Fruit fly (Drosophila melanogaster) whole organism, prepupa: ENCODE data around the gene CG7860.
A peak's percentile ranks its signal among the peaks of the same experiment; 100 is the strongest.

Source experiments
- Blimp-1 ChIP-seq: fragments of 200-800 bp; sonication (Bioruptor generic); optimal IDR thresholded peaks from 3 replicates; lab custom pipeline; 2017; ENCODE audit warnings: missing biosample characterization, missing genetic modification characterization, mild to moderate bottlenecking, moderate library complexity, missing genetic modification reagents
- CG10631 ChIP-seq: fragments of 200-800 bp; sonication (Bioruptor generic); optimal IDR thresholded peaks from 2 replicates; lab custom pipeline; 2016; ENCODE audit warnings: missing biosample characterization, missing genetic modification characterization
- CG10669 ChIP-seq: fragments of 200-800 bp; sonication (Bioruptor generic); optimal IDR thresholded peaks from 3 replicates; lab custom pipeline; 2018; ENCODE audit warnings: missing biosample characterization, mild to moderate bottlenecking, missing genetic modification characterization, moderate library complexity
- CG11294 ChIP-seq: fragments of 200-800 bp; sonication (Bioruptor generic); IDR thresholded peaks from 2 replicates; pipeline ENCODE4 v1.3.6; 2022; ENCODE audit warnings: missing biosample characterization, missing genetic modification characterization
- CG11762 ChIP-seq: fragments of 200-800 bp; sonication (Bioruptor generic); optimal IDR thresholded peaks from 3 replicates; lab custom pipeline; 2016; ENCODE audit warnings: missing biosample characterization, missing genetic modification characterization; ENCODE audit not compliant: insufficient read depth
- CG11902 ChIP-seq: fragments of 200-800 bp; sonication (Bioruptor generic); optimal IDR thresholded peaks from 3 replicates; lab custom pipeline; 2016; ENCODE audit warnings: missing biosample characterization, missing genetic modification characterization
- CG15336 ChIP-seq: fragments of 200-800 bp; sonication (Bioruptor generic); IDR thresholded peaks from 2 replicates; pipeline ENCODE4 v1.3.6; 2022; ENCODE audit warnings: missing biosample characterization, missing genetic modification characterization
- CG16779 ChIP-seq: fragments of 200-800 bp; sonication (Bioruptor generic); optimal IDR thresholded peaks from 3 replicates; lab custom pipeline; 2017; ENCODE audit warnings: missing biosample characterization, mild to moderate bottlenecking, missing genetic modification characterization
- CG3032 ChIP-seq: fragments of 200-800 bp; optimal IDR thresholded peaks from 2 replicates; lab custom pipeline; 2019; ENCODE audit warnings: missing biosample characterization, mild to moderate bottlenecking, missing genetic modification characterization, moderate library complexity
- CG31627 ChIP-seq: fragments of 200-800 bp; sonication (Bioruptor generic); optimal IDR thresholded peaks from 3 replicates; lab custom pipeline; 2016; ENCODE audit warnings: missing biosample characterization, missing genetic modification characterization
- CG32006 ChIP-seq: fragments of 200-800 bp; sonication (Bioruptor generic); optimal IDR thresholded peaks from 3 replicates; lab custom pipeline; 2017; ENCODE audit warnings: missing biosample characterization, mild to moderate bottlenecking, missing genetic modification characterization
- CG34406 ChIP-seq: fragments of 200-800 bp; sonication (Bioruptor generic); optimal IDR thresholded peaks from 3 replicates; lab custom pipeline; 2016; ENCODE audit warnings: missing biosample characterization, missing genetic modification characterization
- CG3919 ChIP-seq: fragments of 200-800 bp; sonication (Bioruptor generic); optimal IDR thresholded peaks from 3 replicates; lab custom pipeline; 2016; ENCODE audit warnings: missing biosample characterization, missing genetic modification characterization
- CG4318 ChIP-seq: fragments of 200-800 bp; sonication (Bioruptor generic); optimal IDR thresholded peaks from 3 replicates; lab custom pipeline; 2017; ENCODE audit warnings: missing biosample characterization, mild to moderate bottlenecking, missing genetic modification characterization
- CG6163 ChIP-seq: fragments of 200-800 bp; sonication (Bioruptor generic); IDR thresholded peaks from 3 replicates; pipeline ENCODE4 v1.3.6; 2022; ENCODE audit warnings: missing biosample characterization, missing genetic modification characterization
- CG6276 ChIP-seq: fragments of 200-800 bp; sonication (Bioruptor generic); optimal IDR thresholded peaks from 2 replicates; lab custom pipeline; 2017; ENCODE audit warnings: missing biosample characterization, mild to moderate bottlenecking, missing genetic modification characterization
- CG6792 ChIP-seq: fragments of 200-800 bp; sonication (Bioruptor generic); optimal IDR thresholded peaks from 3 replicates; lab custom pipeline; 2016; ENCODE audit warnings: missing biosample characterization, missing genetic modification characterization
- CG6808 ChIP-seq: fragments of 200-800 bp; sonication (Bioruptor generic); optimal IDR thresholded peaks from 3 replicates; lab custom pipeline; 2017; ENCODE audit warnings: missing biosample characterization, missing genetic modification characterization, mild to moderate bottlenecking, moderate library complexity, missing genetic modification reagents
- CG6854 ChIP-seq: fragments of 200-800 bp; sonication (Bioruptor generic); optimal IDR thresholded peaks from 2 replicates; lab custom pipeline; 2017; ENCODE audit warnings: missing biosample characterization, mild to moderate bottlenecking, missing genetic modification characterization
- CG7368 ChIP-seq: fragments of 200-800 bp; sonication (Bioruptor generic); optimal IDR thresholded peaks from 3 replicates; lab custom pipeline; 2016; ENCODE audit warnings: missing biosample characterization, missing genetic modification characterization
- CG8119 ChIP-seq: fragments of 200-800 bp; sonication (Bioruptor generic); IDR thresholded peaks from 3 replicates; pipeline ENCODE4 v1.3.6; 2022; ENCODE audit warnings: missing biosample characterization, missing genetic modification characterization
- CG8319 ChIP-seq: fragments of 200-800 bp; sonication (Bioruptor generic); optimal IDR thresholded peaks from 3 replicates; lab custom pipeline; 2016; ENCODE audit warnings: missing biosample characterization, missing genetic modification characterization
- CG8632 ChIP-seq: fragments of 200-800 bp; sonication (Bioruptor generic); optimal IDR thresholded peaks from 3 replicates; lab custom pipeline; 2016; ENCODE audit warnings: missing biosample characterization, missing genetic modification characterization
- Eip75B ChIP-seq: fragments of 200-800 bp; sonication (Bioruptor generic); optimal IDR thresholded peaks from 3 replicates; lab custom pipeline; 2016; ENCODE audit warnings: missing biosample characterization, missing genetic modification characterization
- Eip93F ChIP-seq: fragments of 200-800 bp; sonication (Bioruptor generic); optimal IDR thresholded peaks from 2 replicates; lab custom pipeline; 2016; ENCODE audit warnings: missing biosample characterization, mild to moderate bottlenecking, missing genetic modification characterization
- Gug ChIP-seq: fragments of 200-800 bp; sonication (Bioruptor generic); IDR thresholded peaks from 2 replicates; pipeline ENCODE4 v1.3.6; 2022; ENCODE audit warnings: missing biosample characterization, missing genetic modification characterization
- Hr38 ChIP-seq: sonication (Bioruptor generic); optimal IDR thresholded peaks from 2 replicates; lab custom pipeline; 2016; ENCODE audit warnings: missing biosample characterization, missing genetic modification characterization
- Met ChIP-seq: fragments of 200-800 bp; sonication (Bioruptor generic); optimal IDR thresholded peaks from 3 replicates; lab custom pipeline; 2016; ENCODE audit warnings: missing biosample characterization, missing genetic modification characterization
- Smox ChIP-seq: fragments of 200-800 bp; sonication (Bioruptor generic); optimal IDR thresholded peaks from 3 replicates; lab custom pipeline; 2016; ENCODE audit warnings: missing biosample characterization, missing genetic modification characterization
- Sox14 ChIP-seq: fragments of 200-800 bp; sonication (Bioruptor generic); optimal IDR thresholded peaks from 3 replicates; lab custom pipeline; 2016; ENCODE audit warnings: missing biosample characterization, missing genetic modification characterization
- Sox15 ChIP-seq: fragments of 200-800 bp; sonication (Bioruptor generic); optimal IDR thresholded peaks from 3 replicates; lab custom pipeline; 2016; ENCODE audit warnings: missing biosample characterization, missing genetic modification characterization
- achi ChIP-seq: fragments of 200-800 bp; sonication (Bioruptor generic); optimal IDR thresholded peaks from 3 replicates; lab custom pipeline; 2016; ENCODE audit warnings: missing biosample characterization, missing genetic modification characterization
- acj6 ChIP-seq: fragments of 200-800 bp; sonication (Bioruptor generic); optimal IDR thresholded peaks from 3 replicates; lab custom pipeline; 2016; ENCODE audit warnings: missing biosample characterization, missing genetic modification characterization
- cyc ChIP-seq: fragments of 200-800 bp; sonication (Bioruptor generic); optimal IDR thresholded peaks from 3 replicates; lab custom pipeline; 2016; ENCODE audit warnings: missing biosample characterization, missing genetic modification characterization
- dac ChIP-seq: fragments of 200-800 bp; sonication (Bioruptor generic); optimal IDR thresholded peaks from 2 replicates; lab custom pipeline; 2017; ENCODE audit warnings: missing biosample characterization, mild to moderate bottlenecking, missing genetic modification characterization
- dsx ChIP-seq: fragments of 200-800 bp; optimal IDR thresholded peaks from 3 replicates; lab custom pipeline; 2019; ENCODE audit warnings: missing biosample characterization, mild to moderate bottlenecking, missing genetic modification characterization, moderate library complexity; ENCODE audit not compliant: poor library complexity, severe bottlenecking
- eg ChIP-seq: fragments of 200-800 bp; sonication (Bioruptor generic); IDR thresholded peaks from 3 replicates; pipeline ENCODE4 v1.3.6; 2022; ENCODE audit warnings: missing biosample characterization, missing genetic modification characterization
- esn ChIP-seq: fragments of 200-800 bp; sonication (Bioruptor generic); optimal IDR thresholded peaks from 2 replicates; lab custom pipeline; 2016; ENCODE audit warnings: missing biosample characterization, mild to moderate bottlenecking, missing genetic modification characterization, moderate library complexity
- fd59A ChIP-seq: fragments of 200-800 bp; sonication (Bioruptor generic); optimal IDR thresholded peaks from 2 replicates; lab custom pipeline; 2017; ENCODE audit warnings: missing biosample characterization, mild to moderate bottlenecking, missing genetic modification characterization, missing genetic modification reagents
- fkh ChIP-seq: fragments of 200-800 bp; sonication (Bioruptor generic); optimal IDR thresholded peaks from 3 replicates; lab custom pipeline; 2017; ENCODE audit warnings: missing biosample characterization, mild to moderate bottlenecking, missing genetic modification characterization, moderate library complexity
- net ChIP-seq: fragments of 200-800 bp; sonication (Bioruptor generic); optimal IDR thresholded peaks from 3 replicates; lab custom pipeline; 2016; ENCODE audit warnings: missing biosample characterization, missing genetic modification characterization
- pdm3 ChIP-seq: fragments of 200-800 bp; sonication (Bioruptor generic); optimal IDR thresholded peaks from 3 replicates; lab custom pipeline; 2016; ENCODE audit warnings: missing biosample characterization, missing genetic modification characterization
- salr ChIP-seq, 2 experiments: fragments of 200-800 bp; sonication (Bioruptor generic); optimal IDR thresholded peaks; 3 replicates each; lab custom pipeline; 2016 to 2018; ENCODE audit warnings: missing biosample characterization in 2 of 2, missing genetic modification characterization in 2 of 2, mild to moderate bottlenecking in 1 of 2
- ss ChIP-seq, 2 experiments: fragments of 200-800 bp; sonication (Bioruptor generic); optimal IDR thresholded peaks; 2 replicates in 1 of 2; 3 replicates in 1 of 2; lab custom pipeline; 2017 to 2018; ENCODE audit warnings: mild to moderate bottlenecking in 2 of 2, missing biosample characterization in 2 of 2, missing genetic modification characterization in 2 of 2, moderate library complexity in 1 of 2
- svp ChIP-seq: fragments of 200-800 bp; sonication (Bioruptor generic); peaks from one replicate; lab custom pipeline; 2016; ENCODE audit warnings: missing biosample characterization, missing genetic modification characterization
- topi ChIP-seq: fragments of 200-800 bp; sonication (Bioruptor generic); optimal IDR thresholded peaks from 3 replicates; lab custom pipeline; 2016; ENCODE audit warnings: missing biosample characterization, missing genetic modification characterization

The CG7860 gene

DNA sequence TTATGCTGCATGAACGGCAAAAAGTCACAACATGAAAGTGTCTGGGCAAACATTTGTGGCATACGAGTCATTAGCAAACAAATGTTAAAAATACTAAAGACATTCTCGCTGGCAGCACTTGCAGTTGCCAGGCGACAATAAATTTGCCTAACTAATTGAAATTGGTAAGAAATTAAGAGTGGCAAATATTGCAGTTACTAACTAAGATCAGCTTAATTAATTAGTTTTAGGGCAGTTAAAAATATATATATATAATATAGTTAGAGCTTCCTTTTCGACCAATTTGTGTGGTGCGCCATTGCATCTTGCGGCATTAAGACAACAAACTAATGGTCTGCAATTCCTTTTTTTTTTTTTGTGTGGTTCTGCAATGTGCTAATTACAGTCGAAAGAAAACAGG, 49.1 kb downstream of the CG7860 start (continued):
- peak; percentile 47 for TF ChIP-seq pdm3
- TF ChIP-seq CG11902 = no peak
- TF ChIP-seq CG10669 (GFP tag; lab: Kevin White, UChicago) = peak; percentile 6
- TF ChIP-seq CG15336 = peak; percentile 80
- no peak for TF ChIP-seq salr (GFP tag; optimal IDR thresholded peaks at IDR 0.05; lab: Kevin White, UChicago)
- TF ChIP-seq CG8632 (GFP tag; lab: Kevin White, UChicago) = peak; percentile 26
- TF ChIP-seq CG6163 (GFP tag; lab: Robert Waterston, UW) = peak; percentile 87
- TF ChIP-seq CG3032 (tag; lab: Kevin White, UChicago) = no peak
- peak; percentile 52 for TF ChIP-seq Met
- no peak for TF ChIP-seq ss (GFP tag; optimal IDR thresholded peaks at IDR 0.05; lab: Kevin White, UChicago)
- no peak for TF ChIP-seq Blimp-1
- peak; percentile 47 for TF ChIP-seq CG3919
- no peak for TF ChIP-seq Eip93F
- TF ChIP-seq Smox = peak; percentile 35
- TF ChIP-seq CG16779 = no peak
- peak; percentile 42 for TF ChIP-seq acj6 (GFP tag; lab: Kevin White, UChicago)
- peak; percentile 45 for TF ChIP-seq net (GFP tag; lab: Kevin White, UChicago)
- TF ChIP-seq fd59A (GFP tag; lab: Kevin White, UChicago) = peak; percentile 18
- no peak for TF ChIP-seq dsx (GFP tag; lab: Kevin White, UChicago)
- no peak for TF ChIP-seq CG6792 (GFP tag; lab: Kevin White, UChicago)
- peak; percentile 20 for TF ChIP-seq topi (GFP tag; lab: Kevin White, UChicago)
- TF ChIP-seq CG8119 (GFP tag; lab: Robert Waterston, UW) = peak; percentile 82
- TF ChIP-seq CG8319 (GFP tag; lab: Kevin White, UChicago) = no peak
- peak; percentile 88 for TF ChIP-seq eg (GFP tag; lab: Robert Waterston, UW)
- no peak for TF ChIP-seq CG6808 (GFP tag; lab: Kevin White, UChicago)
- TF ChIP-seq Hr38 (GFP tag; lab: Kevin White, UChicago) = no peak
- no peak for TF ChIP-seq CG11762 (GFP tag; lab: Kevin White, UChicago)
- peak; percentile 69 for TF ChIP-seq achi (GFP tag; lab: Kevin White, UChicago)
- TF ChIP-seq Sox15 (GFP tag; lab: Kevin White, UChicago) = no peak
- TF ChIP-seq fkh (GFP tag; lab: Kevin White, UChicago) = no peak
- peak; percentile 24 for TF ChIP-seq dac (GFP tag; lab: Kevin White, UChicago)
- TF ChIP-seq esn (GFP tag; lab: Kevin White, UChicago) = peak; percentile 51
- TF ChIP-seq CG6276 (GFP tag; lab: Kevin White, UChicago) = peak; percentile 66

- peak; percentile 47; the same call in 1 of the 2 replicates for TF ChIP-seq Gug (GFP tag; lab: Robert Waterston, UW)
- no peak for TF ChIP-seq Blimp-1
- no peak for TF ChIP-seq CG7368
- no peak for TF ChIP-seq Sox14 (GFP tag; lab: Kevin White, UChicago)
- no peak for TF ChIP-seq CG16779
- TF ChIP-seq CG4318 (GFP tag; lab: Kevin White, UChicago) = peak; percentile 8
- 0 out of 2 replicates have a peak, but pooled peaks have one; percentile 18 for TF ChIP-seq CG11294 (GFP tag; lab: Robert Waterston, UW)
- no peak for TF ChIP-seq CG6854
- TF ChIP-seq CG3919 = no peak
- TF ChIP-seq Eip75B (GFP tag; lab: Kevin White, UChicago) = no peak
- no peak for TF ChIP-seq acj6 (GFP tag; lab: Kevin White, UChicago)
- TF ChIP-seq CG11902 = peak; percentile 2
- TF ChIP-seq cyc (GFP tag; lab: Kevin White, UChicago) = peak; percentile 9
- no peak for TF ChIP-seq CG10631
- TF ChIP-seq Met = no peak
- no peak for TF ChIP-seq CG8632 (GFP tag; lab: Kevin White, UChicago)
- peak; percentile 12 for TF ChIP-seq CG31627 (GFP tag; lab: Kevin White, UChicago)
- no peak for TF ChIP-seq Smox
- TF ChIP-seq CG6808 (GFP tag; lab: Kevin White, UChicago) = no peak
- no peak for TF ChIP-seq svp (GFP tag; lab: Kevin White, UChicago)
- no peak for TF ChIP-seq ss (GFP tag; optimal IDR thresholded peaks at IDR 0.05; lab: Kevin White, UChicago)
- TF ChIP-seq CG34406 (GFP tag; lab: Kevin White, UChicago) = peak; percentile 11
- TF ChIP-seq CG15336 = peak; percentile 38; the same call in 1 of the 2 replicates
- TF ChIP-seq net (GFP tag; lab: Kevin White, UChicago) = no peak
- no peak for TF ChIP-seq dsx (GFP tag; lab: Kevin White, UChicago)
- peak; percentile 57 for TF ChIP-seq CG32006 (GFP tag; lab: Kevin White, UChicago)
- TF ChIP-seq CG8319 (GFP tag; lab: Kevin White, UChicago) = no peak
- no peak for TF ChIP-seq CG6276 (GFP tag; lab: Kevin White, UChicago)
- peak; percentile 16 for TF ChIP-seq pdm3
- peak; percentile 11 for TF ChIP-seq Sox15 (GFP tag; lab: Kevin White, UChicago)
- peak; percentile 29 for TF ChIP-seq achi (GFP tag; lab: Kevin White, UChicago)
- TF ChIP-seq Hr38 (GFP tag; lab: Kevin White, UChicago) = no peak
- no peak for TF ChIP-seq CG10669 (GFP tag; lab: Kevin White, UChicago)
Observed at dm6 chrX:15618953-15619630, 50.3 kb downstream of the CG7860 start.
